Fruit fly (Drosophila melanogaster) whole organism, prepupa: ENCODE results near the gene CG32075.

Source experiments
- CG10669 ChIP-seq: fragments of 200-800 bp; sonication (Bioruptor generic); optimal IDR thresholded peaks from 3 replicates; lab custom pipeline; 2018; ENCODE audit warnings: missing biosample characterization, mild to moderate bottlenecking, missing genetic modification characterization, moderate library complexity
- CG11902 ChIP-seq: fragments of 200-800 bp; sonication (Bioruptor generic); optimal IDR thresholded peaks from 3 replicates; lab custom pipeline; 2016; ENCODE audit warnings: missing biosample characterization, missing genetic modification characterization
- CG6276 ChIP-seq: fragments of 200-800 bp; sonication (Bioruptor generic); optimal IDR thresholded peaks from 2 replicates; lab custom pipeline; 2017; ENCODE audit warnings: missing biosample characterization, mild to moderate bottlenecking, missing genetic modification characterization
- CG9139 ChIP-seq: fragments of 200-800 bp; sonication (Bioruptor generic); optimal IDR thresholded peaks from 3 replicates; lab custom pipeline; 2017; ENCODE audit warnings: missing biosample characterization, mild to moderate bottlenecking, missing genetic modification characterization
- Ets96B ChIP-seq: fragments of 200-800 bp; optimal IDR thresholded peaks from 2 replicates; lab custom pipeline; 2019; ENCODE audit warnings: missing biosample characterization, mild to moderate bottlenecking, missing genetic modification characterization, moderate library complexity
- Hr39 ChIP-seq: fragments of 200-800 bp; sonication (Bioruptor generic); optimal IDR thresholded peaks from 2 replicates; lab custom pipeline; 2016; ENCODE audit warnings: missing biosample characterization, missing genetic modification characterization
- Met ChIP-seq: fragments of 200-800 bp; sonication (Bioruptor generic); optimal IDR thresholded peaks from 3 replicates; lab custom pipeline; 2016; ENCODE audit warnings: missing biosample characterization, missing genetic modification characterization
- cyc ChIP-seq: fragments of 200-800 bp; sonication (Bioruptor generic); optimal IDR thresholded peaks from 3 replicates; lab custom pipeline; 2016; ENCODE audit warnings: missing biosample characterization, missing genetic modification characterization

- TF ChIP-seq CG9139 (GFP tag; lab: Kevin White, UChicago): no peak
- no peak for TF ChIP-seq Ets96B (tag; lab: Kevin White, UChicago)
- TF ChIP-seq CG10669 (GFP tag; lab: Kevin White, UChicago): no peak
- TF ChIP-seq CG11902: no peak
- TF ChIP-seq Met (GFP tag; lab: Kevin White, UChicago): no peak
- no peak for TF ChIP-seq cyc (GFP tag; lab: Kevin White, UChicago)
- TF ChIP-seq CG6276: no peak
- no peak for TF ChIP-seq Hr39 (GFP tag; lab: Kevin White, UChicago)
Observed at dm6 chr3L:11107432-11107831, 42.7 kb upstream of the CG32075 start, which contains the start of gene CG32073.
